Fruit fly (Drosophila melanogaster) whole organism, embryonic: ENCODE measurements around the gene Cngl.

Experiments used
- BEAF-32 ChIP-seq: fragments of 200-800 bp; sonication (Bioruptor generic); optimal IDR thresholded peaks from 3 replicates; lab custom pipeline; 2017; ENCODE audit warnings: missing biosample characterization, missing genetic modification characterization, mild to moderate bottlenecking, moderate library complexity, missing genetic modification reagents
- Bgb ChIP-seq: fragments of 200-800 bp; sonication (Bioruptor generic); IDR thresholded peaks from 2 replicates; pipeline ENCODE4 v1.3.6; 2022; ENCODE audit warnings: missing biosample characterization, missing genetic modification characterization; ENCODE audit not compliant: partially characterized antibody
- CG10147 ChIP-seq: fragments of 200-800 bp; sonication (Bioruptor generic); optimal IDR thresholded peaks from 2 replicates; lab custom pipeline; 2019; ENCODE audit warnings: missing biosample characterization, mild to moderate bottlenecking, missing genetic modification characterization, moderate library complexity
- CG10543 ChIP-seq: fragments of 200-800 bp; sonication (Bioruptor generic); optimal IDR thresholded peaks from 3 replicates; lab custom pipeline; 2017; ENCODE audit warnings: missing biosample characterization, mild to moderate bottlenecking, missing genetic modification characterization, moderate library complexity
- CG12071 ChIP-seq: fragments of 200-800 bp; sonication (Bioruptor generic); optimal IDR thresholded peaks from 3 replicates; lab custom pipeline; 2018; ENCODE audit warnings: missing biosample characterization, mild to moderate bottlenecking, missing genetic modification characterization
- CG12391 ChIP-seq: fragments of 200-800 bp; sonication (Bioruptor generic); optimal IDR thresholded peaks from 3 replicates; lab custom pipeline; 2018; ENCODE audit warnings: missing biosample characterization, mild to moderate bottlenecking, missing genetic modification characterization, moderate library complexity
- CG13424 ChIP-seq: fragments of 200-800 bp; sonication (Bioruptor generic); optimal IDR thresholded peaks from 2 replicates; lab custom pipeline; 2019; ENCODE audit warnings: missing biosample characterization, mild to moderate bottlenecking, missing genetic modification characterization, moderate library complexity
- CG15269 ChIP-seq: fragments of 200-800 bp; sonication (Bioruptor generic); optimal IDR thresholded peaks from 2 replicates; lab custom pipeline; 2018; ENCODE audit warnings: missing biosample characterization, mild to moderate bottlenecking, missing genetic modification characterization, moderate library complexity
- CG15514 ChIP-seq: fragments of 200-800 bp; sonication (Bioruptor generic); optimal IDR thresholded peaks from 3 replicates; lab custom pipeline; 2017; ENCODE audit warnings: missing biosample characterization, missing genetic modification characterization, mild to moderate bottlenecking, moderate library complexity, missing genetic modification reagents
- CG15601 ChIP-seq: fragments of 200-800 bp; sonication (Bioruptor generic); optimal IDR thresholded peaks from 3 replicates; lab custom pipeline; 2019; ENCODE audit warnings: missing biosample characterization, mild to moderate bottlenecking, missing genetic modification characterization, moderate library complexity
- CG1603 ChIP-seq: fragments of 200-800 bp; sonication (Bioruptor generic); optimal IDR thresholded peaks from 2 replicates; lab custom pipeline; 2019; ENCODE audit warnings: missing biosample characterization, mild to moderate bottlenecking, missing genetic modification characterization, moderate library complexity
- CG2116 ChIP-seq: fragments of 200-800 bp; sonication (Bioruptor generic); optimal IDR thresholded peaks from 3 replicates; lab custom pipeline; 2018; ENCODE audit warnings: missing biosample characterization, mild to moderate bottlenecking, missing genetic modification characterization
- CG2199 ChIP-seq: fragments of 200-800 bp; sonication (Bioruptor generic); IDR thresholded peaks from 3 replicates; pipeline ENCODE4 v1.3.6; 2022; ENCODE audit warnings: missing biosample characterization, missing genetic modification characterization
- CG2875 ChIP-seq: fragments of 200-800 bp; sonication (Bioruptor generic); optimal IDR thresholded peaks from 2 replicates; lab custom pipeline; 2017; ENCODE audit warnings: missing biosample characterization, mild to moderate bottlenecking, missing genetic modification characterization, missing genetic modification reagents
- CG31441 ChIP-seq: fragments of 200-800 bp; sonication (Bioruptor generic); IDR thresholded peaks from 2 replicates; pipeline ENCODE4 v1.3.6; 2022; ENCODE audit warnings: missing biosample characterization, missing genetic modification characterization
- CG5953 ChIP-seq: fragments of 200-800 bp; sonication (Bioruptor generic); IDR thresholded peaks from 2 replicates; pipeline ENCODE4 v1.3.6; 2022; ENCODE audit warnings: missing biosample characterization, missing genetic modification characterization
- CG6689 ChIP-seq: fragments of 200-800 bp; sonication (Bioruptor generic); IDR thresholded peaks from 2 replicates; pipeline ENCODE4 v1.3.6; 2022; ENCODE audit warnings: missing biosample characterization, missing genetic modification characterization
- CG6765 ChIP-seq: fragments of 200-800 bp; sonication (Bioruptor generic); optimal IDR thresholded peaks from 3 replicates; lab custom pipeline; 2017; ENCODE audit warnings: missing biosample characterization, mild to moderate bottlenecking, missing genetic modification characterization
- CG8359 ChIP-seq: fragments of 200-800 bp; sonication (Bioruptor generic); optimal IDR thresholded peaks from 2 replicates; lab custom pipeline; 2017; ENCODE audit warnings: missing biosample characterization, mild to moderate bottlenecking, missing genetic modification characterization, borderline replicate concordance
- CG9797 ChIP-seq: fragments of 200-800 bp; sonication (Bioruptor generic); optimal IDR thresholded peaks from 3 replicates; lab custom pipeline; 2018; ENCODE audit warnings: missing biosample characterization, mild to moderate bottlenecking, missing genetic modification characterization
- CHES-1-like ChIP-seq: fragments of 200-800 bp; sonication (Bioruptor generic); optimal IDR thresholded peaks from 2 replicates; lab custom pipeline; 2016; ENCODE audit warnings: missing biosample characterization, missing genetic modification characterization
- CkIIα-i1 ChIP-seq: fragments of 200-800 bp; sonication (Bioruptor generic); IDR thresholded peaks from 2 replicates; pipeline ENCODE4 v1.3.6; 2022; ENCODE audit warnings: missing biosample characterization, missing genetic modification characterization
- D19A ChIP-seq: fragments of 200-800 bp; optimal IDR thresholded peaks from 3 replicates; lab custom pipeline; 2019; ENCODE audit warnings: missing biosample characterization, mild to moderate bottlenecking, missing genetic modification characterization, moderate library complexity
- Dad ChIP-seq: fragments of 200-800 bp; sonication (Bioruptor generic); optimal IDR thresholded peaks from 3 replicates; lab custom pipeline; 2016; ENCODE audit warnings: missing biosample characterization, missing genetic modification characterization
- Dp ChIP-seq: fragments of 200-800 bp; sonication (Bioruptor generic); optimal IDR thresholded peaks from 2 replicates; lab custom pipeline; 2018; ENCODE audit warnings: missing biosample characterization, mild to moderate bottlenecking, missing genetic modification characterization, moderate library complexity
- Ets97D ChIP-seq: fragments of 200-800 bp; sonication (Bioruptor generic); optimal IDR thresholded peaks from 3 replicates; lab custom pipeline; 2016; ENCODE audit warnings: missing biosample characterization, missing genetic modification characterization
- HLHmδ ChIP-seq: fragments of 200-800 bp; sonication (Bioruptor generic); optimal IDR thresholded peaks from 2 replicates; lab custom pipeline; 2018; ENCODE audit warnings: missing biosample characterization, mild to moderate bottlenecking, missing genetic modification characterization, moderate library complexity
- Hmr ChIP-seq: fragments of 200-800 bp; sonication (Bioruptor generic); optimal IDR thresholded peaks from 3 replicates; lab custom pipeline; 2017; ENCODE audit warnings: mild to moderate bottlenecking, missing biosample characterization, missing genetic modification reagents, missing genetic modification characterization
- MTF-1 ChIP-seq: fragments of 200-800 bp; sonication (Bioruptor generic); optimal IDR thresholded peaks from 2 replicates; lab custom pipeline; 2018; ENCODE audit warnings: missing biosample characterization, mild to moderate bottlenecking, missing genetic modification characterization, borderline replicate concordance
- Meics ChIP-seq: fragments of 200-800 bp; sonication (Bioruptor generic); optimal IDR thresholded peaks from 2 replicates; lab custom pipeline; 2017; ENCODE audit warnings: missing biosample characterization, mild to moderate bottlenecking, missing genetic modification characterization
- Mrtf ChIP-seq: fragments of 200-800 bp; sonication (Bioruptor generic); IDR thresholded peaks from 3 replicates; pipeline ENCODE4 v1.3.6; 2022; ENCODE audit warnings: missing biosample characterization, missing genetic modification characterization
- NC2β ChIP-seq: fragments of 200-800 bp; sonication (Bioruptor generic); optimal IDR thresholded peaks from 2 replicates; lab custom pipeline; 2016; ENCODE audit warnings: missing biosample characterization, missing genetic modification characterization
- NFAT ChIP-seq: fragments of 200-800 bp; sonication (Bioruptor generic); IDR thresholded peaks from 2 replicates; pipeline ENCODE4 v1.3.6; 2022; ENCODE audit warnings: missing biosample characterization, missing genetic modification characterization
- Optix ChIP-seq: fragments of 200-800 bp; sonication (Bioruptor generic); IDR thresholded peaks from 3 replicates; pipeline ENCODE4 v1.3.6; 2022; ENCODE audit warnings: missing biosample characterization, missing genetic modification characterization
- PHDP ChIP-seq: fragments of 200-800 bp; sonication (Bioruptor generic); optimal IDR thresholded peaks from 3 replicates; lab custom pipeline; 2018; ENCODE audit warnings: missing biosample characterization, mild to moderate bottlenecking, missing genetic modification characterization, moderate library complexity
- Taf1 ChIP-seq: fragments of 200-800 bp; sonication (Bioruptor generic); IDR thresholded peaks from 2 replicates; pipeline ENCODE4 v1.3.6; 2022; ENCODE audit warnings: missing biosample characterization, missing genetic modification characterization
- aop ChIP-seq: fragments of 200-800 bp; sonication (Bioruptor generic); IDR thresholded peaks from 2 replicates; pipeline ENCODE4 v1.3.6; 2022; ENCODE audit warnings: missing biosample characterization, missing genetic modification characterization
- ash1 ChIP-seq: fragments of 200-800 bp; sonication (Bioruptor generic); optimal IDR thresholded peaks from 2 replicates; lab custom pipeline; 2018; ENCODE audit warnings: missing biosample characterization, mild to moderate bottlenecking, missing genetic modification characterization
- fd3F ChIP-seq: fragments of 200-800 bp; sonication (Bioruptor generic); optimal IDR thresholded peaks from 2 replicates; lab custom pipeline; 2018; ENCODE audit warnings: missing biosample characterization, mild to moderate bottlenecking, missing genetic modification characterization, moderate library complexity
- gem ChIP-seq: fragments of 200-800 bp; sonication (Bioruptor generic); optimal IDR thresholded peaks from 2 replicates; lab custom pipeline; 2019; ENCODE audit warnings: missing biosample characterization, mild to moderate bottlenecking, missing genetic modification characterization, moderate library complexity
- jumu ChIP-seq: fragments of 200-800 bp; sonication (Bioruptor generic); optimal IDR thresholded peaks from 3 replicates; lab custom pipeline; 2016; ENCODE audit warnings: missing biosample characterization, missing genetic modification characterization
- knrl ChIP-seq: fragments of 200-800 bp; sonication (Bioruptor generic); IDR thresholded peaks from 3 replicates; pipeline ENCODE4 v1.3.6; 2022; ENCODE audit warnings: missing biosample characterization, missing genetic modification characterization; ENCODE audit not compliant: partially characterized antibody
- mam ChIP-seq: fragments of 200-800 bp; sonication (Bioruptor generic); optimal IDR thresholded peaks from 3 replicates; lab custom pipeline; 2016; ENCODE audit warnings: missing biosample characterization, missing genetic modification characterization
- nau ChIP-seq: fragments of 200-800 bp; sonication (Bioruptor generic); optimal IDR thresholded peaks from 3 replicates; lab custom pipeline; 2017; ENCODE audit warnings: missing biosample characterization, mild to moderate bottlenecking, missing genetic modification characterization, missing genetic modification reagents
- nerfin-2 ChIP-seq: fragments of 200-800 bp; sonication (Bioruptor generic); IDR thresholded peaks from 2 replicates; pipeline ENCODE4 v1.3.6; 2022; ENCODE audit warnings: missing biosample characterization, missing genetic modification characterization; ENCODE audit not compliant: partially characterized antibody
- sens ChIP-seq: fragments of 200-800 bp; sonication (Bioruptor generic); peaks from one replicate; lab custom pipeline; 2016; ENCODE audit warnings: missing biosample characterization, missing genetic modification characterization
- slbo ChIP-seq: fragments of 200-800 bp; sonication (Bioruptor generic); IDR thresholded peaks from 2 replicates; pipeline ENCODE4 v1.3.6; 2022; ENCODE audit warnings: missing biosample characterization, missing genetic modification characterization
- vfl ChIP-seq: fragments of 200-800 bp; sonication (Bioruptor generic); optimal IDR thresholded peaks from 2 replicates; lab custom pipeline; 2016; ENCODE audit warnings: missing biosample characterization, missing genetic modification characterization

Cngl gene

DNA sequence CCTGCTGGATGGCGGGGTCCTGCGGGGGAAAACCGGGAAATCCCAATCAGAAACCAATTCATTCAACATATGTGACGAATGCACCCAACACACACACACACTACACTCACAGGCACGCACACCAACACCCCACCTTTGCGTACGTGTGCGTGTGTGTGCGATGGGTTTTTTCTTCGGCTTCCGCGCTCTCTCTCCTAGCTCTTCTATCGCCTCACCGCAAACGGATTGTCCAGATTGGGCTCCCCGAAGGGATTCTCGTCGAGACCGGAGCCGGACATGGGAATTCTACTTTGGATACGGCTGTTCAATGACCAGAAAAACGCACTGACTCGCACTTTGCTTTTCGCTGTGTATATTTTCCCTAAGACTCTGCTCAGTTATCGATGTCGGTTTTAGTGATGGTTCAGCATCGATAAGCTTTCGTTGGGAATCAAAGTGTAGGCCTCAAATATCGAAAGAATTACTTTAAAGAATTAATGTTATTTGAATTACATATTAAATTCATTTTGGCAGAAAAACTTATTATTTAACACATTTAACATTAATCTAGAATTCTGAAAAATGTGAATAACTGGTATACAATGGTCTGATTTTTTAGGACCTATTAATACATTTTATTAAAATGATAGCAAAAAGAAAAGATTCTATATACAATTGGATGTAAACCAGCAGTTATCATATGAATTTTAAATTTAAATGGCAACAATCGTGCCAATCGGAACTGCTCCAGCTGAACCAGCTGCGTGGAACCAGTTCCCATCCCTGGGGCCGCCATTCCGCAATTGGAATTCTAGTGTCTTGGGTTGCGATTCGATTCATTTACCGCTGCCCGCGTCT lies 8.7 kb upstream of the Cngl start, which contains the start of the genes Scamp and Ahcy (continued):
- TF ChIP-seq sens (GFP tag; lab: Kevin White, UChicago) (peak; percentile 70), BEAF-32 (GFP tag; lab: Kevin White, UChicago) (peak; percentile 75), CG2199 (GFP tag; lab: Robert Waterston, UW) (no peak), CG15514 (GFP tag; lab: Kevin White, UChicago) (peak; percentile 99), jumu (GFP tag; lab: Kevin White, UChicago) (no peak), CG5953 (GFP tag; lab: Robert Waterston, UW) (no peak), slbo (GFP tag; lab: Robert Waterston, UW) (0 out of 2 replicates have a peak, but pooled peaks have one; percentile 20), Bgb (peak; percentile 32; the same call in 1 of the 2 replicates), CG10147 (GFP tag; lab: Kevin White, UChicago) (peak; percentile 6), Dp (GFP tag; lab: Kevin White, UChicago) (peak; percentile 50), CG2116 (GFP tag; lab: Kevin White, UChicago) (peak; percentile 77), nerfin-2 (0 out of 2 replicates have a peak, but pooled peaks have one; percentile 11), Mrtf (GFP tag; lab: Robert Waterston, UW) (no peak), ash1 (GFP tag; lab: Kevin White, UChicago) (no peak), aop (GFP tag; lab: Robert Waterston, UW) (no peak), CG9797 (GFP tag; lab: Kevin White, UChicago) (no peak), CG15269 (tag; lab: Kevin White, UChicago) (peak; percentile 17), Ets97D (GFP tag; lab: Kevin White, UChicago) (peak; percentile 15), CG1603 (tag; lab: Kevin White, UChicago) (no peak), PHDP (no peak), NFAT (GFP tag; lab: Robert Waterston, UW) (0 out of 2 replicates have a peak, but pooled peaks have one; percentile 12), CkIIα-i1 (no peak), CG13424 (peak; percentile 5), knrl (GFP tag; lab: Robert Waterston, UW) (peak; percentile 63; the same call in 2 of the 3 replicates), Meics (GFP tag; lab: Kevin White, UChicago) (peak; percentile 59), CG12391 (tag; lab: Kevin White, UChicago) (peak; percentile 43), Taf1 (GFP tag; lab: Robert Waterston, UW) (no peak), fd3F (no peak), CG15601 (tag; lab: Kevin White, UChicago) (no peak), CG12071 (GFP tag; lab: Kevin White, UChicago) (no peak), mam (GFP tag; lab: Kevin White, UChicago) (no peak), Hmr (GFP tag; lab: Kevin White, UChicago) (peak; percentile 24), D19A (tag; lab: Kevin White, UChicago) (no peak), Dad (GFP tag; lab: Kevin White, UChicago) (no peak), CG31441 (0 out of 2 replicates have a peak, but pooled peaks have one; percentile 30), nau (no peak), vfl (GFP tag; lab: Kevin White, UChicago) (no peak), CHES-1-like (no peak), Optix (GFP tag; lab: Robert Waterston, UW) (no peak), gem (tag; lab: Kevin White, UChicago) (no peak), CG2875 (GFP tag; lab: Kevin White, UChicago) (no peak), NC2β (GFP tag; lab: Kevin White, UChicago) (no peak), CG10543 (GFP tag; lab: Kevin White, UChicago) (peak; percentile 13), HLHmδ (GFP tag; lab: Kevin White, UChicago) (no peak), MTF-1 (GFP tag; lab: Kevin White, UChicago) (no peak), CG8359 (GFP tag; lab: Kevin White, UChicago) (no peak), CG6689 (GFP tag; lab: Robert Waterston, UW) (no peak), CG6765 (GFP tag; lab: Kevin White, UChicago) (no peak)
